Worm (Caenorhabditis elegans) whole organism, mixed stage, embryonic: ENCODE results near the gene F48E3.2.

Source experiments
- blmp-1 ChIP-seq: fragments of 150-350 bp; optimal IDR thresholded peaks from 2 replicates; lab custom pipeline; 2014; ENCODE audit warnings: missing biosample characterization, missing genetic modification characterization
- ceh-83 ChIP-seq: fragments of 200-800 bp; sonication (Bioruptor generic); optimal IDR thresholded peaks from 2 replicates; lab custom pipeline; 2018; ENCODE audit warnings: mild to moderate bottlenecking, missing genetic modification characterization, missing compliant biosample characterization
- ces-1 ChIP-seq: fragments of 150-350 bp; optimal IDR thresholded peaks from 2 replicates; lab custom pipeline; 2014; ENCODE audit warnings: missing biosample characterization, missing genetic modification reagents, missing genetic modification characterization
- elt-3 ChIP-seq: fragments of 150-350 bp; optimal IDR thresholded peaks from 2 replicates; lab custom pipeline; 2014; ENCODE audit warnings: missing biosample characterization, missing genetic modification characterization
- ham-2 ChIP-seq: fragments of 200-800 bp; sonication (Bioruptor generic); optimal IDR thresholded peaks from 2 replicates; lab custom pipeline; 2018; ENCODE audit warnings: mild to moderate bottlenecking, missing genetic modification characterization, missing compliant biosample characterization
- hlh-1 ChIP-seq: fragments of 150-350 bp; optimal IDR thresholded peaks from 2 replicates; lab custom pipeline; 2014; ENCODE audit warnings: missing biosample characterization, missing genetic modification reagents, missing genetic modification characterization
- unc-39 ChIP-seq: fragments of 150-350 bp; optimal IDR thresholded peaks from 2 replicates; lab custom pipeline; 2014; ENCODE audit warnings: missing biosample characterization, missing genetic modification characterization
- ztf-11 ChIP-seq: fragments of 150-350 bp; optimal IDR thresholded peaks from 2 replicates; lab custom pipeline; 2014; ENCODE audit warnings: missing biosample characterization, missing genetic modification characterization

- TF ChIP-seq ceh-83 (GFP tag; lab: Kevin White, UChicago) (no peak), blmp-1 (tag; lab: Kevin White, UChicago) (no peak), unc-39 (tag; lab: Kevin White, UChicago) (no peak), ham-2 (GFP tag; lab: Kevin White, UChicago) (no peak), elt-3 (tag; lab: Kevin White, UChicago) (no peak), ces-1 (GFP tag; lab: Kevin White, UChicago) (no peak), hlh-1 (tag; lab: Kevin White, UChicago) (no peak), ztf-11 (tag; lab: Kevin White, UChicago) (no peak)
These were observed 45.6 kb downstream of the F48E3.2 start for ce11 chrX:7447340-7447739.
